Fruit fly (Drosophila melanogaster): Measurements from ENCODE around the gene CG5026.

CG5026 gene

dm6 chr3L:8997686-8998239 lies 29.4 kb downstream of the CG5026 start, which contains the start of the genes smg and CG5087 (continued):
- TF ChIP-seq CG3065 (GFP tag; optimal IDR thresholded peaks at IDR 0.05) (no peak), CG4707 (GFP tag; optimal IDR thresholded peaks at IDR 0.05) (no peak), D19A (tag; optimal IDR thresholded peaks at IDR 0.05) (peak; percentile 6), CG8089 (GFP tag; optimal IDR thresholded peaks at IDR 0.05) (peak; percentile 49), ind (GFP tag; optimal IDR thresholded peaks at IDR 0.05) (peak; percentile 17), CG30431 (GFP tag; optimal IDR thresholded peaks at IDR 0.05) (no peak), lola (GFP tag; optimal IDR thresholded peaks at IDR 0.05) (no peak), Bdp1 (GFP tag; optimal IDR thresholded peaks at IDR 0.05) (peak; percentile 37), CG32532 (GFP tag; IDR thresholded peaks at IDR 0.05) (peak; percentile 45), HmgZ (tag; optimal IDR thresholded peaks at IDR 0.05) (peak; percentile 92), vnd (GFP tag; IDR thresholded peaks at IDR 0.05; ENCODE audit: partially characterized antibody) (peak; percentile 30; the same call in 1 of the 3 replicates), pho (GFP tag; optimal IDR thresholded peaks at IDR 0.05) (peak; percentile 48), CG1647 (GFP tag; optimal IDR thresholded peaks at IDR 0.05) (peak; percentile 40), CG15073 (GFP tag; optimal IDR thresholded peaks at IDR 0.05) (no peak), corto (GFP tag; optimal IDR thresholded peaks at IDR 0.05) (peak; percentile 39), Hr51 (GFP tag; optimal IDR thresholded peaks at IDR 0.05) (peak in 1 of 2 experiments; percentile 8), CG12155 (GFP tag; optimal IDR thresholded peaks at IDR 0.05) (peak; percentile 44), Vsx1 (GFP tag; optimal IDR thresholded peaks at IDR 0.05) (peak; percentile 64), CG31441 (GFP tag; IDR thresholded peaks at IDR 0.05) (no peak), pum (GFP tag; optimal IDR thresholded peaks at IDR 0.05) (peak; percentile 2), az2 (GFP tag; optimal IDR thresholded peaks at IDR 0.05) (peak; percentile 14), CG8944 (GFP tag; optimal IDR thresholded peaks at IDR 0.05) (peak; percentile 45), CG1233 (GFP tag; optimal IDR thresholded peaks at IDR 0.05) (no peak), CG7987 (GFP tag; optimal IDR thresholded peaks at IDR 0.05) (peak; percentile 56), CG1792 (GFP tag; optimal IDR thresholded peaks at IDR 0.05) (peak; percentile 9), CG13624 (GFP tag; optimal IDR thresholded peaks at IDR 0.05) (peak; percentile 74), cas (GFP tag; IDR thresholded peaks at IDR 0.05) (0 out of 2 replicates have a peak, but pooled peaks have one; percentile 25), bowl (GFP tag; IDR thresholded peaks at IDR 0.05) (no peak), CG8478 (optimal IDR thresholded peaks at IDR 0.05) (peak; percentile 35), sna (GFP tag; IDR thresholded peaks at IDR 0.05; ENCODE audit: partially characterized antibody) (peak; percentile 56), CG15601 (tag; optimal IDR thresholded peaks at IDR 0.05) (peak; percentile 53), CG18262 (tag; optimal IDR thresholded peaks at IDR 0.05) (peak; percentile 25), Usf (GFP tag; optimal IDR thresholded peaks at IDR 0.05) (peak; percentile 9), Mes4 (GFP tag; optimal IDR thresholded peaks at IDR 0.05) (peak; percentile 23), cato (GFP tag; optimal IDR thresholded peaks at IDR 0.05; ENCODE audit: borderline replicate concordance) (no peak), ranshi (GFP tag; IDR thresholded peaks at IDR 0.05) (0 out of 2 replicates have a peak, but pooled peaks have one; percentile 27), Pdp1 (GFP tag; optimal IDR thresholded peaks at IDR 0.05) (peak in 1 of 2 experiments; percentile 67), CG4424 (GFP tag; optimal IDR thresholded peaks at IDR 0.05) (peak; percentile 36), lilli (GFP tag; optimal IDR thresholded peaks at IDR 0.05) (peak; percentile 54), Elba2 (GFP tag; optimal IDR thresholded peaks at IDR 0.05) (peak; percentile 100), chm (GFP tag; IDR thresholded peaks at IDR 0.05) (0 out of 2 replicates have a peak, but pooled peaks have one; percentile 24), Sox100B (GFP tag; optimal IDR thresholded peaks at IDR 0.05) (no peak), mam (GFP tag; optimal IDR thresholded peaks at IDR 0.05) (peak; percentile 72), CG10366 (GFP tag; IDR thresholded peaks at IDR 0.05) (no peak), CG13424 (tag; optimal IDR thresholded peaks at IDR 0.05) (peak; percentile 38), Sry-β (GFP tag; optimal IDR thresholded peaks at IDR 0.05) (peak; percentile 79), unc-4 (GFP tag; IDR thresholded peaks at IDR 0.05; ENCODE audit: partially characterized antibody) (peak; percentile 67), CG2712 (tag; optimal IDR thresholded peaks at IDR 0.05) (peak; percentile 64), gro (GFP tag; optimal IDR thresholded peaks at IDR 0.05) (peak; percentile 66), knrl (GFP tag; IDR thresholded peaks at IDR 0.05; ENCODE audit: partially characterized antibody) (peak; percentile 67)
